Fruit fly (Drosophila melanogaster) Kc167 (cell line): ENCODE measurements around the gene CSN8.

ENCODE experiments used
- Myc ChIP-seq: fragments of >200 bp; optimal IDR thresholded peaks from 2 replicates; lab custom pipeline; 2017; ENCODE audit warnings: missing external identifiers
- Sin3A ChIP-seq: fragments of >200 bp; optimal IDR thresholded peaks from 2 replicates; lab custom pipeline; 2018; ENCODE audit warnings: missing external identifiers
- h ChIP-seq: fragments of >200 bp; optimal IDR thresholded peaks from 3 replicates; lab custom pipeline; 2018; ENCODE audit warnings: missing external identifiers
- insv ChIP-seq: fragments of >200 bp; optimal IDR thresholded peaks from 3 replicates; lab custom pipeline; 2018; ENCODE audit warnings: missing external identifiers
- psq ChIP-seq: fragments of >200 bp; optimal IDR thresholded peaks from 2 replicates; lab custom pipeline; 2017; ENCODE audit warnings: missing external identifiers
- ttk ChIP-seq: sonication (Bioruptor generic); optimal IDR thresholded peaks from 2 replicates; lab custom pipeline; 2017; ENCODE audit warnings: missing external identifiers

Gene CSN8

dm6 chr2L:8385849-8386248, 21.2 kb downstream of the CSN8 start:
- no peak for TF ChIP-seq psq
- no peak for TF ChIP-seq h (lab: Kevin White, UChicago)

dm6 chr2L:8389231-8389630, 24.6 kb downstream of the CSN8 start, which contains the start of gene CG42819:
CG42819 (minus strand) TSS chr2L:8389331.
- no peak for TF ChIP-seq Sin3A (lab: Kevin White, UChicago)
- TF ChIP-seq ttk: no peak
- no peak for TF ChIP-seq h (lab: Kevin White, UChicago)

dm6 chr2L:8392298-8392697, 27.6 kb downstream of the CSN8 start, which contains the start of gene CG42820:
CG42820 (minus strand) TSS chr2L:8392398.
- TF ChIP-seq insv (no peak), h (lab: Kevin White, UChicago) (no peak), Myc (lab: Kevin White, UChicago) (no peak), psq (no peak), Sin3A (lab: Kevin White, UChicago) (no peak), ttk (no peak)

- no peak for TF ChIP-seq h (lab: Kevin White, UChicago)
- TF ChIP-seq Sin3A (lab: Kevin White, UChicago): no peak
- TF ChIP-seq psq: no peak
- no peak for TF ChIP-seq insv
Observed at dm6 chr2L:8393122-8393521, 28.5 kb downstream of the CSN8 start, which contains the start of gene Acp29AB. Acp29AB (minus strand) TSS chr2L:8393222.

- no peak for TF ChIP-seq Sin3A (lab: Kevin White, UChicago)
- no peak for TF ChIP-seq h (lab: Kevin White, UChicago)
- no peak for TF ChIP-seq insv
- TF ChIP-seq psq: no peak
- TF ChIP-seq ttk: no peak
- no peak for TF ChIP-seq Myc (lab: Kevin White, UChicago)
Observed at dm6 chr2L:8394180-8394579, 29.5 kb downstream of the CSN8 start, which contains the start of gene lectin-29Ca. lectin-29Ca (minus strand) TSS chr2L:8394280.

- no peak for TF ChIP-seq Myc (lab: Kevin White, UChicago)
- no peak for TF ChIP-seq Sin3A (lab: Kevin White, UChicago)
- no peak for TF ChIP-seq ttk
- no peak for TF ChIP-seq insv
- no peak for TF ChIP-seq h (lab: Kevin White, UChicago)
- TF ChIP-seq psq: no peak
Observed at dm6 chr2L:8394840-8395239, 30.2 kb downstream of the CSN8 start, which contains the start of gene Peritrophin-15b. Peritrophin-15b (minus strand) TSS chr2L:8394940.

- TF ChIP-seq insv (no peak), psq (no peak), h (lab: Kevin White, UChicago) (no peak), Myc (lab: Kevin White, UChicago) (no peak), ttk (no peak), Sin3A (lab: Kevin White, UChicago) (no peak)
Observed at dm6 chr2L:8395996-8396699, 31.5 kb downstream of the CSN8 start, which contains the start of the genes Peritrophin-15a and CG13385. Peritrophin-15a (minus strand) TSS chr2L:8396096. CG13385 (plus strand) TSS chr2L:8396649.

dm6 chr2L:8398721-8399120, 34.1 kb downstream of the CSN8 start, which contains the start of gene CG13386:
CG13386 (plus strand) TSS chr2L:8399021.
- TF ChIP-seq Myc (lab: Kevin White, UChicago): no peak
- TF ChIP-seq insv: no peak
- no peak for TF ChIP-seq Sin3A (lab: Kevin White, UChicago)
- no peak for TF ChIP-seq ttk
- no peak for TF ChIP-seq h (lab: Kevin White, UChicago)
- TF ChIP-seq psq: no peak

dm6 chr2L:8399863-8400598, 35.4 kb downstream of the CSN8 start, which contains the start of gene CG31898:
CG31898 (plus strand) TSS chr2L:8400421.
- no peak for TF ChIP-seq Sin3A (lab: Kevin White, UChicago)

- TF ChIP-seq Sin3A (lab: Kevin White, UChicago): no peak
- TF ChIP-seq ttk: no peak
- no peak for TF ChIP-seq psq
- TF ChIP-seq insv: no peak
- TF ChIP-seq h (lab: Kevin White, UChicago): no peak
- no peak for TF ChIP-seq Myc (lab: Kevin White, UChicago)
Observed at dm6 chr2L:8402928-8403285, 38.3 kb downstream of the CSN8 start, which contains the start of gene fy. fy (minus strand) TSS chr2L:8403280.

dm6 chr2L:8403286-8404270, 38.9 kb downstream of the CSN8 start, which contains the start of gene emb:
emb (plus strand) TSS chr2L:8403573.
- peak; percentile 68 for TF ChIP-seq psq
- no peak for TF ChIP-seq Myc (lab: Kevin White, UChicago)
- no peak for TF ChIP-seq insv
- no peak for TF ChIP-seq ttk
- TF ChIP-seq h (lab: Kevin White, UChicago): no peak
- TF ChIP-seq Sin3A (lab: Kevin White, UChicago): no peak

- TF ChIP-seq insv (no peak), ttk (no peak), psq (no peak), Myc (lab: Kevin White, UChicago) (no peak), h (lab: Kevin White, UChicago) (no peak), Sin3A (lab: Kevin White, UChicago) (no peak)
Observed at dm6 chr2L:8411530-8411929, 46.9 kb downstream of the CSN8 start, which contains the start of gene Naglu. Naglu (minus strand) TSS chr2L:8411868.
